Fruit fly (Drosophila melanogaster): Measurements from ENCODE around the gene Trl.

The Trl gene

dm6 chr3L:14755951-14756723 is 4.7 kb downstream of the Trl start:
- peak; percentile 79 for TF ChIP-seq CG1620 (GFP tag; optimal IDR thresholded peaks at IDR 0.05)
- TF ChIP-seq CG7045 (GFP tag; optimal IDR thresholded peaks at IDR 0.05) = peak; percentile 87
- TF ChIP-seq CG11617 (GFP tag; optimal IDR thresholded peaks at IDR 0.05) = peak; percentile 88
- TF ChIP-seq pad (GFP tag; optimal IDR thresholded peaks at IDR 0.05) = peak; percentile 77
- TF ChIP-seq toe (GFP tag; optimal IDR thresholded peaks at IDR 0.05) = peak; percentile 82
- TF ChIP-seq Hr96 (GFP tag; optimal IDR thresholded peaks at IDR 0.05) = peak; percentile 71
- TF ChIP-seq tj (GFP tag; optimal IDR thresholded peaks at IDR 0.05) = peak; percentile 55
- peak; percentile 64 for TF ChIP-seq Crg-1 (GFP tag; optimal IDR thresholded peaks at IDR 0.05)
- peak; percentile 85 for TF ChIP-seq CG12768 (GFP tag; optimal IDR thresholded peaks at IDR 0.05)
- TF ChIP-seq CG7101 (tag; optimal IDR thresholded peaks at IDR 0.05) = peak; percentile 90
- peak; percentile 98 for TF ChIP-seq cic (GFP tag; optimal IDR thresholded peaks at IDR 0.05)
- TF ChIP-seq cnc (optimal IDR thresholded peaks at IDR 0.05) = no peak
- peak; percentile 76 for TF ChIP-seq Mnt (GFP tag; optimal IDR thresholded peaks at IDR 0.05)
- TF ChIP-seq bab1 (GFP tag; optimal IDR thresholded peaks at IDR 0.05) = peak; percentile 44
- TF ChIP-seq CG33017 (tag; optimal IDR thresholded peaks at IDR 0.05) = peak; percentile 85
- TF ChIP-seq CG5204 (GFP tag; optimal IDR thresholded peaks at IDR 0.05) = peak; percentile 93
- TF ChIP-seq CG14711 (tag; optimal IDR thresholded peaks at IDR 0.05) = peak; percentile 73
- peak; percentile 93 for TF ChIP-seq kay (GFP tag; ENCODE audit: borderline replicate concordance)
- TF ChIP-seq Clk (GFP tag; optimal IDR thresholded peaks at IDR 0.05) = peak; percentile 66
- no peak for TF ChIP-seq ovo (GFP tag; optimal IDR thresholded peaks at IDR 0.05)

- peak; percentile 54 for TF ChIP-seq tj (GFP tag; optimal IDR thresholded peaks at IDR 0.05)
- TF ChIP-seq pad (GFP tag; optimal IDR thresholded peaks at IDR 0.05) = peak; percentile 94
- peak; percentile 2 for TF ChIP-seq cic (GFP tag; optimal IDR thresholded peaks at IDR 0.05)
- TF ChIP-seq CG33017 (tag; optimal IDR thresholded peaks at IDR 0.05) = no peak
- TF ChIP-seq CG12768 (GFP tag; optimal IDR thresholded peaks at IDR 0.05) = peak; percentile 88
- TF ChIP-seq Clk (GFP tag; optimal IDR thresholded peaks at IDR 0.05) = peak; percentile 30
- TF ChIP-seq Mnt (GFP tag; optimal IDR thresholded peaks at IDR 0.05) = peak; percentile 82
- no peak for TF ChIP-seq kay (GFP tag; ENCODE audit: borderline replicate concordance)
- peak; percentile 32 for TF ChIP-seq ovo (GFP tag; optimal IDR thresholded peaks at IDR 0.05)
- peak; percentile 2 for TF ChIP-seq Crg-1 (GFP tag; optimal IDR thresholded peaks at IDR 0.05)
- no peak for TF ChIP-seq cnc (optimal IDR thresholded peaks at IDR 0.05)
- TF ChIP-seq CG7045 (GFP tag; optimal IDR thresholded peaks at IDR 0.05) = no peak
- TF ChIP-seq CG1620 (GFP tag; optimal IDR thresholded peaks at IDR 0.05) = no peak
Observed at dm6 chr3L:14755046-14755643, 5.7 kb downstream of the Trl start.

- no peak for TF ChIP-seq CG7045 (GFP tag; optimal IDR thresholded peaks at IDR 0.05)
- no peak for TF ChIP-seq Hr96 (GFP tag; optimal IDR thresholded peaks at IDR 0.05)
- TF ChIP-seq CG33017 (tag; optimal IDR thresholded peaks at IDR 0.05) = no peak
- TF ChIP-seq CG12768 (GFP tag; optimal IDR thresholded peaks at IDR 0.05) = no peak
- TF ChIP-seq tj (GFP tag; optimal IDR thresholded peaks at IDR 0.05) = no peak
- no peak for TF ChIP-seq bab1 (GFP tag; optimal IDR thresholded peaks at IDR 0.05)
- TF ChIP-seq Mnt (GFP tag; optimal IDR thresholded peaks at IDR 0.05) = no peak
- no peak for TF ChIP-seq toe (GFP tag; optimal IDR thresholded peaks at IDR 0.05)
Observed at dm6 chr3L:14752816-14753215, 8.0 kb downstream of the Trl start.

dm6 chr3L:14751056-14751671 is 9.7 kb downstream of the Trl start:
- TF ChIP-seq CG5204 (GFP tag; optimal IDR thresholded peaks at IDR 0.05) = no peak
- TF ChIP-seq pad (GFP tag; optimal IDR thresholded peaks at IDR 0.05) = no peak
- TF ChIP-seq toe (GFP tag; optimal IDR thresholded peaks at IDR 0.05) = no peak
- TF ChIP-seq bab1 (GFP tag; optimal IDR thresholded peaks at IDR 0.05) = no peak

- TF ChIP-seq CG11617 (GFP tag; optimal IDR thresholded peaks at IDR 0.05) (no peak), CG5204 (GFP tag; optimal IDR thresholded peaks at IDR 0.05) (no peak), CG1620 (GFP tag; optimal IDR thresholded peaks at IDR 0.05) (no peak), pad (GFP tag; optimal IDR thresholded peaks at IDR 0.05) (no peak), CG14711 (tag; optimal IDR thresholded peaks at IDR 0.05) (no peak)
Observed at dm6 chr3L:14743106-14743692, 17.6 kb downstream of the Trl start.

- TF ChIP-seq tj (GFP tag; optimal IDR thresholded peaks at IDR 0.05) (no peak), Clk (GFP tag; optimal IDR thresholded peaks at IDR 0.05) (no peak), bab1 (GFP tag; optimal IDR thresholded peaks at IDR 0.05) (no peak), Hr96 (GFP tag; optimal IDR thresholded peaks at IDR 0.05) (no peak), pad (GFP tag; optimal IDR thresholded peaks at IDR 0.05) (no peak), CG12768 (GFP tag; optimal IDR thresholded peaks at IDR 0.05) (no peak), cic (GFP tag; optimal IDR thresholded peaks at IDR 0.05) (no peak), Mnt (GFP tag; optimal IDR thresholded peaks at IDR 0.05) (no peak), Crg-1 (GFP tag; optimal IDR thresholded peaks at IDR 0.05) (no peak), CG7045 (GFP tag; optimal IDR thresholded peaks at IDR 0.05) (no peak), ovo (GFP tag; optimal IDR thresholded peaks at IDR 0.05) (no peak), toe (GFP tag; optimal IDR thresholded peaks at IDR 0.05) (no peak), CG7101 (tag; optimal IDR thresholded peaks at IDR 0.05) (no peak), CG11617 (GFP tag; optimal IDR thresholded peaks at IDR 0.05) (no peak)
Observed at dm6 chr3L:14733417-14733816, 27.4 kb downstream of the Trl start, which contains the start of gene CG13471. CG13471 (minus strand) TSS chr3L:14733517.
